Worm (Caenorhabditis elegans): Measurements from ENCODE around the gene R12B2.3.

- TF ChIP-seq egl-27 (tag; optimal IDR thresholded peaks at IDR 0.05) (no peak), snpc-4 (tag; optimal IDR thresholded peaks at IDR 0.05) (no peak), lin-15B (tag; optimal IDR thresholded peaks at IDR 0.05) (no peak), isw-1 (GFP tag; IDR thresholded peaks at IDR 0.05) (no peak), nhr-76 (tag; optimal IDR thresholded peaks at IDR 0.05) (no peak), irx-1 (tag; optimal IDR thresholded peaks at IDR 0.05) (no peak), lin-39 (tag; optimal IDR thresholded peaks at IDR 0.05) (no peak), lsy-2 (tag; optimal IDR thresholded peaks at IDR 0.05) (no peak), fos-1 (tag; optimal IDR thresholded peaks at IDR 0.05) (no peak), aly-2 (tag; optimal IDR thresholded peaks at IDR 0.05) (no peak), unc-62 (GFP tag; optimal IDR thresholded peaks at IDR 0.05) (no peak), nhr-28 (tag; optimal IDR thresholded peaks at IDR 0.05) (no peak)
Measured at ce11 chrIII:5794982-5795381, 10.4 kb upstream of the R12B2.3 start.
